Worm (Caenorhabditis elegans): ENCODE results near the gene srh-122.

Gene srh-122

DNA sequence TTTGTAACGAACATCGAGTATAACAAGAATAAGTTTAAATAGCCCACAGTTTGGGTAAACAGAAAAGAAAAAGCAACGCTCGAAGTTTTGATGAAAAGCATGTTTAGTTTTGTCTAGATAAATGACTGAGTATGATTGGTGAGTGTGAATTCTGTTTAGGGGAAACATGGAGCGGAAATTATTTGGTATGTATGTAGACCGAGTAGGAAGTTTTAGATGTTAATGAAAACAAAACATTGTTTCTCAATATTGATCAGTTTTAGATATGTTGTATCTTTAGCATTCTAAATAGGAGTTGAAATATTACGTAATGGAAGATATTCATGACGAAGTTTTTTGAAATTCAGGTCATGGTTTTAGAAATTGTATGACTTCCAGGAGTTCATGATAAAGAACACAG lies 34.8 kb upstream of the srh-122 start, which contains the start of gene srbc-63:
TSS of gene srbc-63 (minus strand) at position 101 of the 400 bp plus-strand sequence.
- no peak for TF ChIP-seq ekl-4 (GFP tag; IDR thresholded peaks at IDR 0.05)
- TF ChIP-seq B0035.1 (tag; optimal IDR thresholded peaks at IDR 0.05), result no peak
- TF ChIP-seq snpc-1.3 (tag; optimal IDR thresholded peaks at IDR 0.05; ENCODE audit: insufficient read depth), result no peak
- no peak for TF ChIP-seq lag-1 (GFP tag; IDR thresholded peaks at IDR 0.05)
- no peak for TF ChIP-seq nhr-90 (tag; optimal IDR thresholded peaks at IDR 0.05)
- no peak for TF ChIP-seq sea-2 (GFP tag; IDR thresholded peaks at IDR 0.05)
- TF ChIP-seq ceh-91 (GFP tag; IDR thresholded peaks at IDR 0.05), result no peak
- TF ChIP-seq hlh-12 (tag; optimal IDR thresholded peaks at IDR 0.05), result no peak
- TF ChIP-seq lin-26 (GFP tag; IDR thresholded peaks at IDR 0.05), result no peak
- no peak for TF ChIP-seq lin-40 (tag; optimal IDR thresholded peaks at IDR 0.05)

DNA sequence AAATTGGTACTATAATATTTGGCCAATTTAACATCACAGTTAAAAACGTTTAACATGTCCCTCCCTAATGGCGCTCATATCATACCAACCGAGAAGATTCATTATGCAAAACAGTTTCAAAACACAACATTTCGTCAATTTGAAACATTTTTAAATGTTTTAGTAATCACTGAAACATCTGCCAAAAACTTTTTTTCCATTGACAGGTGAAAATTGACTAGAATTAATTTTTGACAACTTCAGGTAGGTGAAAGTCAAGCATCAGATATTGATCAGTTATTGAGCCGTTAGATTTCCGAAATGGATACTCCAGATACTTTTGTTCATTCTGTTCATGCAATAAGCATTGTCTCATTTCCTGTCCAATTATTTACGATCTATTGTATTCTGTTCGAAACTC lies 29.1 kb upstream of the srh-122 start, which contains the start of gene srh-257:
TSS of gene srh-257 (plus strand) at position 301 of the 400 bp plus-strand sequence.
- TF ChIP-seq fkh-3 (tag; optimal IDR thresholded peaks at IDR 0.05) (no peak), efl-1 (GFP tag; optimal IDR thresholded peaks at IDR 0.05) (no peak), nfyb-1 (GFP tag; IDR thresholded peaks at IDR 0.05) (no peak), B0336.3 (GFP tag; IDR thresholded peaks at IDR 0.05) (no peak), gei-17 (GFP tag; optimal IDR thresholded peaks at IDR 0.05) (no peak), snpc-4 (GFP tag; optimal IDR thresholded peaks at IDR 0.05) (no peak), snpc-4 (tag; optimal IDR thresholded peaks at IDR 0.05) (no peak), aptf-2 (GFP tag; conservative IDR thresholded peaks at IDR 0.05) (no peak), die-1 (tag; optimal IDR thresholded peaks at IDR 0.05) (no peak), hrde-1 (tag; optimal IDR thresholded peaks at IDR 0.05; ENCODE audit: borderline replicate concordance) (no peak), F10E7.11 (tag; optimal IDR thresholded peaks at IDR 0.05) (no peak)

DNA sequence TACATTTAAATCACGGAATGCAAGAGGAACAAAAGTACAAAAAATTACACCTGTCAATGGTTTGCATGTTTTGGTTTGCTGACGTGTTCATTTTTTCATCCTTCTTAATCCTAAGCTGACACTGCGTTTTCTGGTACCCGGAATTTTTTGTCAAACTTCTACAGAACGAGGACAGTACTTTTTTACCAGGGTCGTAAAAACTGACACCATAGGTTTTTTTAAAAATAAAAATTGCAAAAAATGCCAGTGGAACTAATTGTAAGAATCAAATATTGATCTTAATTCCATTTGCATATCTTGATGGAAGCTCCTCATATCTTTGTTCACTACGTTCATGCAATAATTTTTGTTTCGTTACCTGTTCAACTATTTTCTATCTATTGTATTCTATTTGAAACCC lies 27.1 kb upstream of the srh-122 start, which contains the start of gene srh-258:
TSS of gene srh-258 (plus strand) at position 301 of the 400 bp plus-strand sequence.
- TF ChIP-seq F10E7.11 (tag; optimal IDR thresholded peaks at IDR 0.05), result no peak
- TF ChIP-seq madf-10 (tag; optimal IDR thresholded peaks at IDR 0.05), result no peak
- no peak for TF ChIP-seq ZK185.1 (tag; optimal IDR thresholded peaks at IDR 0.05; ENCODE audit: poor library complexity, severe bottlenecking)
- TF ChIP-seq lir-1 (GFP tag; conservative IDR thresholded peaks at IDR 0.05), result no peak
- no peak for TF ChIP-seq lin-40 (tag; optimal IDR thresholded peaks at IDR 0.05)
- no peak for TF ChIP-seq dpl-1 (GFP tag; optimal IDR thresholded peaks at IDR 0.05)
- TF ChIP-seq C17E4.6 (GFP tag; IDR thresholded peaks at IDR 0.05), result no peak
- no peak for TF ChIP-seq ccch-3 (GFP tag; optimal IDR thresholded peaks at IDR 0.05)
- no peak for TF ChIP-seq lin-35 (GFP tag; optimal IDR thresholded peaks at IDR 0.05)
- TF ChIP-seq egl-18 (GFP tag; IDR thresholded peaks at IDR 0.05), result no peak
- no peak for TF ChIP-seq ceh-91 (GFP tag; IDR thresholded peaks at IDR 0.05)
- TF ChIP-seq madf-8 (GFP tag; conservative IDR thresholded peaks at IDR 0.05), result no peak
- no peak for TF ChIP-seq snpc-1.3 (tag; optimal IDR thresholded peaks at IDR 0.05; ENCODE audit: insufficient read depth)

DNA sequence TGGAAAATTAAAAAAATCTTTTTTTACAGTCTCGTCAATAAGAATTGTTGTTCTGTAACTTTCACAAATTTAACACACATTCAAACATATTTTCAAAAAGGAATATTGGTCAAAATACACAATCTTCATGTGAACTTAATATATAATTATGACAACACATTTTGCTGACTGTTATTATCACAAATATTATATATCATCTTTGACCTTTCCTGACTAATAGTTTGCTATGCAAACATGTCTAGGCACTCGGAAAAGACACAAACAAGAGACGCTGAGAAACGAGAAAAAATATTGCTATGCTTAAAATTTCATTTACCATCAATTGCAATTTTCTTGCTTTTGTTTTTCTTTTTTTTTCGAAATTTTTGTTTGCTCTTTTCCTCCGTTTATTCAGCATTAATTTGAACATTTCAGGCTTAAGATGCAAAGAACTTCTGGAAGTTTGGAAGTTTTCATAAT lies 24.1 kb upstream of the srh-122 start, which contains the start of gene fbxa-135:
TSS of gene fbxa-135 (plus strand) at position 409 of the 459 bp plus-strand sequence.
- TF ChIP-seq rec-8 (tag; optimal IDR thresholded peaks at IDR 0.05), result no peak
- TF ChIP-seq C17E4.6 (GFP tag; IDR thresholded peaks at IDR 0.05), result no peak
- TF ChIP-seq sptf-2 (GFP tag; optimal IDR thresholded peaks at IDR 0.05), result no peak
- no peak for TF ChIP-seq K11D2.4 (GFP tag; IDR thresholded peaks at IDR 0.05)
- no peak for TF ChIP-seq lin-40 (tag; optimal IDR thresholded peaks at IDR 0.05)
- no peak for TF ChIP-seq hlh-26 (GFP tag; conservative IDR thresholded peaks at IDR 0.05)
- no peak for TF ChIP-seq F33H1.4 (GFP tag; IDR thresholded peaks at IDR 0.05)
- no peak for TF ChIP-seq dpl-1 (GFP tag; optimal IDR thresholded peaks at IDR 0.05)
- TF ChIP-seq D2030.7 (GFP tag; IDR thresholded peaks at IDR 0.05), result no peak
- TF ChIP-seq rpc-1 (optimal IDR thresholded peaks at IDR 0.05), result no peak
- no peak for TF ChIP-seq rpc-1 (tag; optimal IDR thresholded peaks at IDR 0.05)
- no peak for TF ChIP-seq nhr-27 (tag; optimal IDR thresholded peaks at IDR 0.05)
- TF ChIP-seq bed-2 (GFP tag; IDR thresholded peaks at IDR 0.05), result no peak
- TF ChIP-seq hmg-20 (GFP tag; IDR thresholded peaks at IDR 0.05), result no peak
- TF ChIP-seq atf-7 (tag; optimal IDR thresholded peaks at IDR 0.05), result no peak
- no peak for TF ChIP-seq cebp-2 (GFP tag; IDR thresholded peaks at IDR 0.05)

All from whole organism, young adult.